Worm (Caenorhabditis elegans) whole organism, L3 larva: ENCODE data around the gene plr-1.

Experiments used
- ceh-9 ChIP-seq: sonication (generic microtip); optimal IDR thresholded peaks from 2 replicates; lab custom pipeline; 2018; ENCODE audit warnings: missing biosample characterization, missing genetic modification characterization
- nhr-28 ChIP-seq: fragments of 150-350 bp; optimal IDR thresholded peaks from 2 replicates; lab custom pipeline; 2014; ENCODE audit warnings: missing biosample characterization, missing genetic modification characterization
- nhr-76 ChIP-seq: fragments of 150-350 bp; sonication (generic microtip); optimal IDR thresholded peaks from 5 replicates; lab custom pipeline; 2014; ENCODE audit warnings: missing biosample characterization, missing genetic modification characterization

DNA sequence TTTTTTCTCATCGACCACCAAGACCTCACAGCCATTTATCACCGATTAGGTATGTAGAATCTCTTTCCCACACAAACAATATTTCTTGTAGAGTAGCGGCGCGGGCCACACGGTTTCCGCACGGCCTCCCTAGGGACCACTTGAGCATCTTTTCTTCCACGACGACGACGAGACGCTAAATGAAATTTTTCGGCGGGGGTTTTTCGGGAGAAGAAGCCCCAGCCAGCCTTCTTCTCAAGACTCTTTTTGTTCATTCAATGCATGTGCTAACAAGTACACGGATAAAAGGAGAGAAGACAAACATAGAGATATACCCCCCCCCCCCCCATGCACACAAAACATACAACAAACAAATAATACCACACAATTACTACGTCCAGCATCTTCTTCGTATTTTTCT, 2.4 kb downstream of the plr-1 start:
- TF ChIP-seq nhr-28 (tag; lab: Kevin White, UChicago) (no peak), nhr-76 (tag; lab: Kevin White, UChicago) (no peak), ceh-9 (tag; lab: Kevin White, UChicago) (no peak)
